Worm (Caenorhabditis elegans): Measurements from ENCODE around the gene sra-38.

sra-38 gene

DNA sequence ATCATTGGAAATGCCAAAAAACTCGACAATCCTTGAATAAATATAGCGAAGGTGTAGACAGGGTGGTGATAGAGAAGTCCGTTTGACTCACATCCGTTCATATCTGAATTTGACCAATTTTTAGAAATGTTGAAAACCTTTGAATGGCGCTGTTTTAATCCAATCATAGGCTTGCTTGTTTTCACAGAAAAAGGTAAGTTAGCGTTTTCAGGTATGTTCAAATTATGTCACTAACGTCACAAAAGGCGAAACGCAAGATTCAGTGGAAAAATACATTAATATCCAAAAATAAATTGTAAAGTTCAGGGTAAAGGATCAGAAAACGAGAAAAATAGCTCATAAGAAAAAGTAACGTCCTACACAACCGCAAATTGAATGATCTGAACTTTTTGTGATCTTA, at the start of gene sra-38:
TSS of gene sra-38 (minus strand) at position 101 of the 400 bp plus-strand sequence.
- TF ChIP-seq dao-5 (tag; optimal IDR thresholded peaks at IDR 0.05) (no peak), him-1 (tag; optimal IDR thresholded peaks at IDR 0.05) (no peak), W03F9.2 (tag; optimal IDR thresholded peaks at IDR 0.05) (no peak)

DNA sequence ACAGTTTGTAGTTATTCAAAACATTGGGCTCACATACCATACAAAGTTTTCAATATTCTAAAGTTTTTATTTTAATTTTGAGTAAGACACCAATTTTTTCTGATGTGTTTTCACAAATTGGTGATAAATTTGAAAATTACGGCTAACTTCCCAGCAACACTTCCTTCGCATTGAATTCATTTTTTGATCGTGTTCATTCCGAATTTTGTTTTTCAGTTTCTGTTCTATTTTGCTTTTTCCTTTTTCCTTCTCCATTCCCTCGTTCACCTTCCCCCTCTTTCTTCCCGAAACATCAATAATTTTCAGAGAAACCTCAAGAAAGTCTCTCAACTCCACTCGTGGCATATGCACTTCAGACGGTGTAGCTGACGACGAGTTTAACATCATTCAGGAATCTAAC, 48.9 kb upstream of the sra-38 start, which contains the start of gene alg-1:
TSS of gene alg-1 (plus strand) at position 301 of the 400 bp plus-strand sequence.
- TF ChIP-seq dao-5 (tag; optimal IDR thresholded peaks at IDR 0.05), result no peak
- TF ChIP-seq W03F9.2 (tag; optimal IDR thresholded peaks at IDR 0.05), result no peak
- no peak for TF ChIP-seq him-1 (tag; optimal IDR thresholded peaks at IDR 0.05)

DNA sequence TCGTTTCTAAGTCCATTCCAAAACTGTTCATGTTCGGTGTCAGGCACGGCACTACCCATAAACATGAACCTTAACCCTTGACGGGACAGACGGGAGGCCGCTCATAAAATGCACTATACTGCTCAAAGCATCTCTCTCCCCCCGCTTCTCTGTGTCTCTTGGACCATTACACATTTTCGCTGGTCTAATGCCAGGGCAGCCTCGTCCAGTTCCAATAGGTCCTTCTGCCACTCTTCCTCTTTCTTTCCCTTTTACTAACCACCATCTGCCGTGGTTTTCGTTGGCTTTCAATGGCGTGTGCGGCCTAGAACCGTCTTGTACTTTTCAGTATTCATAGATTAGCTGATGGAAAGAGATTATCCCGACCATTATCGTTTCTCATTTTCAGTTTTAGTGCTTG, 48.2 kb upstream of the sra-38 start:
- TF ChIP-seq dao-5 (tag; optimal IDR thresholded peaks at IDR 0.05) (no peak), W03F9.2 (tag; optimal IDR thresholded peaks at IDR 0.05) (no peak), him-1 (tag; optimal IDR thresholded peaks at IDR 0.05) (no peak)

DNA sequence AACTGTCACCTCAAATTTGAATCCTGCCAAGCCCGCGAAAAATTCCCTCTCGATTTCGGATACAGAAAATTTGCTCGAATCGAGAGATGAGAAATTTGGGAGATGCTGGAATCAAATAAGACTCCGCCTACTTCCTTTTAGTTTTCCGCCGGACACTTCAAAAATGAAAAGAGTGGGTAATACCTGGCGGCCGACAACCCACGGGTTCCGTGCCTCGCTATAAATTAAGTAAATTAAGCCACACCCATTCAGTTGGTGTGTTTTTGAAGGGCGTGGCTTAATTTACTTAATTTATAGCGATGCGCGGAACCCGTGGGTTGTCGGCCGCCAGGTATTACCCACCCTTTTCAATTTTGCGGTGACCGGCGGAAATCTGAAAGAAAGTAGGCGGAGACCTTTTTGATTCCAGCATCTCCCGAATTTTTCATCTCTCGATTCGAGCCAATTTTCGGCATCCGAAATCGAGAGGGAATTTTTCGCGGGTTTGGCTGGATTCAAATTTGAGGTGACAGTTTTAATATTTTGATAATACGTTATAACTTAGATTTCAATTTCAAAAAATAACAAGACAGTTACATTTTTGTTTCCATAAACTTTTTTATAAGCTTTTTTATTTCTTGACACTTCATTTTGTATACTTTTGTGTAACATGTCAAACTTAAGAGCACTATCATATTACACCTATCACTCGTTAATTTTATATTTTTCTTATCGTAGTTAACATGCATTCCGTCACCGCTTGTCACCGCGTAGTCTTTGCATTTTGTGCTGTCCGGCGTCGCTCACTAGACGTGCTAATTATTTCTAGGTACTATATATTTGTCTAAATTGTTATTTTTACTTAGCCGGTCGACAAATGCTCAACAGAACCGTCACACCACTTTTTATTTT, 47.0 kb upstream of the sra-38 start:
- TF ChIP-seq W03F9.2 (tag; optimal IDR thresholded peaks at IDR 0.05) (no peak), dao-5 (tag; optimal IDR thresholded peaks at IDR 0.05) (no peak), him-1 (tag; optimal IDR thresholded peaks at IDR 0.05) (no peak)

DNA sequence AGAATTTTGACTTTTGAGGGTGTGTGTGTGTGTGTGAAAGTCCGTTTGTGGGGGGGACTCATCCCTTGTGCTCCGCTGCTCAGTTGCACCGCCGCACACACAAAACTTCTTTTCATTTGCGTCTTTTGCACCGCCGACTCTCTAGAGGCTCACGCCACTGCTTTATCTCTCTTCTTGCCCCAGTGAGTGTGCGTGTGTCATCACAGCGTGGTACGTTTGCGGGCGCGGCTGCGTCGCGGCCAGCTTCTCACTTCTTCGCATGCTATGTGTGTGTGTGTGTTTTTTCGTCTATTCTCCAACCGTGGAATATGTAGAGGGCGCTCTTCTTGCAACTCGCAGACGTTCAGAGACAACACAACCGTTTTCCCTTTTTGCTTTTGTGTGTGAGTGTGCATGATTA, 45.6 kb upstream of the sra-38 start:
- TF ChIP-seq him-1 (tag; optimal IDR thresholded peaks at IDR 0.05) (peak; percentile 68), W03F9.2 (tag; optimal IDR thresholded peaks at IDR 0.05) (no peak)

DNA sequence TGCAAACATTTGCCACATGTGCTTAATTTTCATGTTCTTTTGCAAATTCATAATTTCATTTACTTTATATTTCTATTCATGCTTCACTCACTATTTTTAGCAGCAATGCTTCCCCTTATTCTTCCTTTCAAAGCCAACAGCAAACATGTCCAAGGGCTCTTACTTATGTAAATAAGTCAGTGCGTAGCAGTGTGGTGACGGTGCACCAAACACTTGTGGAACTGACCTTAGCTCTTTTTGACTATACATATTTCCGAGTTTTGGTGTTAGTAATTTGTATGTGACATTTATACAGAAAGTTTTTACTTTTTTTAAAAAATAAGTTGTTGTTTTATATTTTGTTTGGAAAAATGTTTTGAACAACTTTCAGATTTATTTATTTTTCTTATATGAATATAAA, 45.1 kb upstream of the sra-38 start:
- TF ChIP-seq him-1 (tag; optimal IDR thresholded peaks at IDR 0.05), result no peak
- TF ChIP-seq dao-5 (tag; optimal IDR thresholded peaks at IDR 0.05), result no peak
- no peak for TF ChIP-seq W03F9.2 (tag; optimal IDR thresholded peaks at IDR 0.05)

DNA sequence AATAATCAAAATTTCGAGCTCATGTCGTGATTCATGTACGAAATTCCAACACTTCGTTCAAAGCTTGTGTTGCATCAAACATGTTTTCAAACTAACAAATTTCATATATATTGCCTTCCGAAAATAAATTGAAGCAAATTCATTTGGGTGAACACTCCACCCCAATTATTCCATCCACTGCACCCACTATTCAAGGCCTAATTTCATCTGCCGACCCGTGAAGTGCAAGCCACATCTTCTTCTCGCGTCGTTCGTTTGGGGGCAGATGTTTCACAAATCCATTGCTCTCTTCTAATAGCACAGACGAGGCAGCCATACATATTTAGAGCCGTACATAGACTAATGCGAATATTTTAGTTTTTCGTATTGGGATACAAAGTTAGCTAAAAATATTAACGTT, 44.2 kb upstream of the sra-38 start:
- no peak for TF ChIP-seq W03F9.2 (tag; optimal IDR thresholded peaks at IDR 0.05)
- no peak for TF ChIP-seq him-1 (tag; optimal IDR thresholded peaks at IDR 0.05)
- TF ChIP-seq dao-5 (tag; optimal IDR thresholded peaks at IDR 0.05), result no peak

DNA sequence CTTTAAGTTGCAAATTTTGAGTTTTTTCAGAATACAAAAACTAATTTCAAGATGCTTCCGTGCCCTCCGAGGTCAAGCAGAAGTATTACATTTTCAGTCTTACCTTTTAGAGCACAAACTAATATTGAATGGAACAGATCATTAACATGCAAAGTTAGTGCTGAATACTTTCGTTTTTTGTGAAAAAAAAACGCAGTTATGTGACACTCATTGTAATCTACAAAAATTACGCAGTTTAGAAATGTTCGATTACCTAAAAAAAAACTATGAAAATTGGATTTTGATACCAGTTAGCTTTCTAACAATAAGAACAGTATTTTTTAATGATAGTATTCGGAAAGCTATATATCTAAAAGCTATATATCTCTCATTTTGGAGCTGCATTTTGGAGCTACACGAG, 41.9 kb upstream of the sra-38 start:
- no peak for TF ChIP-seq W03F9.2 (tag; optimal IDR thresholded peaks at IDR 0.05)
- TF ChIP-seq him-1 (tag; optimal IDR thresholded peaks at IDR 0.05), result no peak
- no peak for TF ChIP-seq dao-5 (tag; optimal IDR thresholded peaks at IDR 0.05)

DNA sequence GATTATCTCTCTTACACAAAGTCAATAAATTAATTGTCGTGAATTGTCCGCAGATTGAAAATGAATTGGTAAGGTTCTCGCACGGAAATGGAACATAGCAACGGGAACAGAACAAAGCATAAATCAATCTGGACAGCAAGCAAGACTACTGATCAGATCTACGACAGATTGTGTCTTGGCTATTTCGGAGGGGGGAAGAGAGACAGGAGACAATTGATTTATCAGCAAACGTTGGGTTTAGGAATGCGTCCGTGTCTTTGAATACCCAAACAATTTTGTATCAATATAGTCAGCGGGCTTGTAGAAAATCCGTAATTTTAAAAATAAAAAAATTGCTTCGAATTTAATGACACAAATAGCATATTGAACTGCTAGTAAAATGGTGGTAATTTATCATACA, 41.3 kb upstream of the sra-38 start:
- TF ChIP-seq dao-5 (tag; optimal IDR thresholded peaks at IDR 0.05) (no peak), him-1 (tag; optimal IDR thresholded peaks at IDR 0.05) (no peak), W03F9.2 (tag; optimal IDR thresholded peaks at IDR 0.05) (no peak)

DNA sequence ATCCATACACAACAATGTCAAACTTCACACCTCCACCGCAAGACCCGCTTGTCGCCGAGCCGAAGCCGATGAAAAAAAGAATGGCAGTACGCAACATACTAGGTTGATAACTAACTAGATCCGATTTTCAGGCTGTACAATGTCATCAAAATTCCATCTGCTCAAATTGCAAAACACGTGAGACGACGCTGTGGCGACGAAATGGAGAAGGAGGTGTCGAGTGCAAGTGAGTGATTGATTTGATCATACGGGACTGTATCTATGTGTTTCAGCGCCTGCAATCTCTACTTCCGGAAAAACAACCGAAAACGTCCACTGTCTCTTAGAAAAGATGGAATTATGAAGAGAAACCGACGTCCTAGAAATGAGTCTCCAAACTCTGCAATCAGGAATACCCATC, 40.3 kb upstream of the sra-38 start:
- TF ChIP-seq dao-5 (tag; optimal IDR thresholded peaks at IDR 0.05) (no peak), him-1 (tag; optimal IDR thresholded peaks at IDR 0.05) (no peak), W03F9.2 (tag; optimal IDR thresholded peaks at IDR 0.05) (no peak)

DNA sequence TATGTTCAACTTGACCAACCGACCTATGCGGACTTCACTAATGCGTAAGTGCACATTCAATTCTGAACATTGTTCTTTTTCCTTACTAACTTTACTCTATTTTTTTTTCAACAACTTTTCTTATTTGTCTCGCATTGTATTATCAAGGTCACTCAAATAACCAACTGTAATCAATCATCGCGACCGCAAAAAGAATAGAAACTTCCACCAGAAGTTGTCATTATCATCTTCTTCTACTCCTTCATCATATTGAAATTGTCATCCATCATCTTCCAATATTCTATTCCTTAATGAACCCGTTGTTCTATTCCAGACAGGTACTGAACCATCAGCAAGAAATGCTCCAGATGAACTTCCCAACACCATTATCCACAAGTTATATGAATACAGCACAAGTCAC, 39.4 kb upstream of the sra-38 start:
- TF ChIP-seq him-1 (tag; optimal IDR thresholded peaks at IDR 0.05) (no peak), dao-5 (tag; optimal IDR thresholded peaks at IDR 0.05) (no peak), W03F9.2 (tag; optimal IDR thresholded peaks at IDR 0.05) (no peak)

DNA sequence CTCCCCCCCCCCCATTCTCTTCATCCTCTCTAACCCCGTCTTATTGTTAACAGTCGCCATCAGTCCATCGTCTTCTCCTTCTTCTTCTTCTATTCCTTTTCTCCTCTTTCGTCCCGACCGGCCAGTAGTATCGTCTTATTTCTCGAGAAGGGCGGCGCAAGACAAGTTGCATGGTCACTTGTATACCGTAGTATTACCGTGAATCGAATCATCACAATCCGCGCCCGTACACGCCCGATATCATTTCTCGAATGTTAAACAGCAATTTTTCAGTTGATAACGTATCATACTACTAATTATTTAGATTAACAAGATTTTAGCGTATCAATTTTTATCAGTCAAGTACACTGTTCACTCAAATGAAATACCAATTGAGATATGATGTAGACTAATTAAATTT, 38.0 kb upstream of the sra-38 start:
- TF ChIP-seq dao-5 (tag; optimal IDR thresholded peaks at IDR 0.05), result no peak
- TF ChIP-seq W03F9.2 (tag; optimal IDR thresholded peaks at IDR 0.05), result no peak
- no peak for TF ChIP-seq him-1 (tag; optimal IDR thresholded peaks at IDR 0.05)

DNA sequence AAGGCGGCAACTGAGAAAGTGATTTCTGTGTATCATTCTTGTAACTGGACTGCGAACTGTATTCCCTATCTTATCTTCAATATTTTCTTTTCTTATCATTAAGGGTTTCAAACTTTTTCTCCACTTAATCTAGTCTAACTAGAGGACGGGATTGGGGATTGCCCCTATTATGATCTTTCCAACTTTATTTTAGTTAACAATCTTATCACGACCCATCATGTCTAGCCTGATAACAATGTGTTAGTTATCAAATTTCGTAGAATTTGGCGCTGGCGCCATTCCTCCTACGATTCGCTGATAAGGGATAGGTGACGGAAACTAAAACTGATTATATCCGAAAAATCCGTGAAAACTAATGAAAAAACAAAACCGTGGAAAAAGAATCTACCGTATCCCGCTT, 37.4 kb upstream of the sra-38 start:
- TF ChIP-seq W03F9.2 (tag; optimal IDR thresholded peaks at IDR 0.05) (no peak), him-1 (tag; optimal IDR thresholded peaks at IDR 0.05) (no peak), dao-5 (tag; optimal IDR thresholded peaks at IDR 0.05) (no peak)

DNA sequence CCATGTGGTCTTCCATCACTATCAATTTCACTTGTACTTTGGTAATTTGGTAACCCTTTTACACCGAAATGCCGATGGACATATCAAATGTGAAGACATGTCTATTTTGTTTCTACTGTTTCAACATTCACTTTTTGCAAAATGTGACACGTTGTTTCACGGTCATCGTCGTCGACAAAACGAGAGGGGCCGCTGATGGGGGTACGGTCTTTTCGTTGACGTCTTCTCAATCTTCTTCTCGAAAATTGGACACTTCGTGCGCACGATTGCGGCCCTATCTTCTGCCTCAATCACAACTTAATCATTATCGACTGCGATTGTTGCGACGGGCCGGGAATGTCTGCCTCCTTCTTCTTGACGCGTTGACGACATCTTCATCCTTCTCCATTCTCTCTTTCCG, 36.8 kb upstream of the sra-38 start:
- no peak for TF ChIP-seq W03F9.2 (tag; optimal IDR thresholded peaks at IDR 0.05)
- no peak for TF ChIP-seq dao-5 (tag; optimal IDR thresholded peaks at IDR 0.05)
- no peak for TF ChIP-seq him-1 (tag; optimal IDR thresholded peaks at IDR 0.05)

DNA sequence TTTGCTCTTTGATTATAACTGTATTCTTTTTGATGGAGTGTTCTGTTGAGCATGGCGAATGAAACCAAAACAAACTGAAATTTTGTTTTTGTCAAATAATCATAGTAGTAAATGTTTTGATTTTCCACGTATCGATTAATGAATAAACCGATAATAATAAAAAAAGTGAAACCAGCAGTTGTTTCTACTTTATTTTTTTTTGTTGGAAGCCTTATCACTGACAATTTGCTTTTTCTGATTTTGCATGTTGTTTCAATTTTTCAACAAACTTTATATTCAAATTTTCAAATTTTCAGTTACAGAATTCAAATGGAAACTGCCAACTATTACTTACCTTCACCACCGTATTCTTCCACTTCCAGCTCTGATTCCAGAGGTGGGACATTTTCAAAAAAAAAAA, 34.6 kb upstream of the sra-38 start, which contains the start of gene elt-3:
TSS of gene elt-3 (plus strand) at position 301 of the 400 bp plus-strand sequence.
- TF ChIP-seq W03F9.2 (tag; optimal IDR thresholded peaks at IDR 0.05) (no peak), him-1 (tag; optimal IDR thresholded peaks at IDR 0.05) (no peak), dao-5 (tag; optimal IDR thresholded peaks at IDR 0.05) (no peak)

All from whole organism, L4/young adult.